Worm (Caenorhabditis elegans): ENCODE measurements around the gene ZK813.5.

Gene ZK813.5

ce11 chrX:3472226-3472625 lies 21.2 kb upstream of the ZK813.5 start (continued):
- TF ChIP-seq nhr-10 (tag; optimal IDR thresholded peaks at IDR 0.05) (no peak), Y48G9A.11 (GFP tag; IDR thresholded peaks at IDR 0.05) (no peak), gei-8 (GFP tag; optimal IDR thresholded peaks at IDR 0.05) (no peak), daf-12 (tag; optimal IDR thresholded peaks at IDR 0.05) (no peak), nhr-77 (tag; optimal IDR thresholded peaks at IDR 0.05) (no peak), vab-7 (GFP tag; IDR thresholded peaks at IDR 0.05) (no peak), Y5F2A.4 (GFP tag; optimal IDR thresholded peaks at IDR 0.05) (no peak), zip-11 (GFP tag; IDR thresholded peaks at IDR 0.05) (no peak), ctbp-1 (GFP tag; IDR thresholded peaks at IDR 0.05) (no peak), ceh-62 (tag; optimal IDR thresholded peaks at IDR 0.05) (no peak), dve-1 (tag; optimal IDR thresholded peaks at IDR 0.05; ENCODE audit: insufficient read depth) (peak; percentile 66), ZK546.5 (tag; optimal IDR thresholded peaks at IDR 0.05) (no peak), nhr-111 (GFP tag; optimal IDR thresholded peaks at IDR 0.05) (no peak), tag-97 (GFP tag; IDR thresholded peaks at IDR 0.05) (no peak), lin-29 (GFP tag; IDR thresholded peaks at IDR 0.05) (no peak), lin-13 (GFP tag; optimal IDR thresholded peaks at IDR 0.05) (no peak), skn-1 (tag; optimal IDR thresholded peaks at IDR 0.05) (no peak), nhr-102 (tag; optimal IDR thresholded peaks at IDR 0.05) (peak; percentile 2), hmg-1.1 (GFP tag; IDR thresholded peaks at IDR 0.05) (0 out of 2 replicates have a peak, but pooled peaks have one; percentile 53), lin-38 (GFP tag; IDR thresholded peaks at IDR 0.05) (no peak), ztf-7 (tag; optimal IDR thresholded peaks at IDR 0.05) (no peak), ztf-11 (tag; optimal IDR thresholded peaks at IDR 0.05) (no peak), madf-9 (GFP tag; conservative IDR thresholded peaks at IDR 0.05) (no peak), R02D3.7 (tag; optimal IDR thresholded peaks at IDR 0.05) (no peak), lir-3 (tag; optimal IDR thresholded peaks at IDR 0.05) (no peak), dmd-6 (GFP tag; IDR thresholded peaks at IDR 0.05) (peak; percentile 54), nhr-237 (tag; optimal IDR thresholded peaks at IDR 0.05) (no peak), nhr-6 (tag; optimal IDR thresholded peaks at IDR 0.05) (peak; percentile 55), pha-4 (GFP tag; IDR thresholded peaks at IDR 0.05) (no peak), pha-4 (tag; optimal IDR thresholded peaks at IDR 0.05) (peak; percentile 95), fkh-10 (GFP tag; optimal IDR thresholded peaks at IDR 0.05) (no peak), ceh-32 (tag; optimal IDR thresholded peaks at IDR 0.05; ENCODE audit: poor library complexity) (no peak), Y105C5A.15 (GFP tag; IDR thresholded peaks at IDR 0.05) (0 out of 2 replicates have a peak, but pooled peaks have one; percentile 39), ceh-44 (GFP tag; IDR thresholded peaks at IDR 0.05) (no peak), ama-1 (optimal IDR thresholded peaks at IDR 0.05) (no peak), hif-1 (tag; optimal IDR thresholded peaks at IDR 0.05) (peak in 1 of 2 experiments; percentile 4), aha-1 (tag) (no peak), lsy-2 (tag; optimal IDR thresholded peaks at IDR 0.05) (no peak), unc-130 (GFP tag; optimal IDR thresholded peaks at IDR 0.05) (no peak), D1046.2 (GFP tag; IDR thresholded peaks at IDR 0.05) (no peak), T20F7.1 (GFP tag; optimal IDR thresholded peaks at IDR 0.05) (no peak), hlh-11 (tag; optimal IDR thresholded peaks at IDR 0.05) (peak; percentile 74), dmd-8 (GFP tag; IDR thresholded peaks at IDR 0.05) (no peak), nhr-11 (tag; optimal IDR thresholded peaks at IDR 0.05) (no peak), dpl-1 (GFP tag; optimal IDR thresholded peaks at IDR 0.05) (no peak), mdl-1 (tag; optimal IDR thresholded peaks at IDR 0.05) (peak in 1 of 2 experiments; percentile 74), nhr-42 (GFP tag; IDR thresholded peaks at IDR 0.05) (no peak), unc-39 (tag; optimal IDR thresholded peaks at IDR 0.05) (no peak), ceh-28 (tag; optimal IDR thresholded peaks at IDR 0.05) (no peak), nhr-76 (tag; optimal IDR thresholded peaks at IDR 0.05) (no peak), spr-3 (GFP tag; optimal IDR thresholded peaks at IDR 0.05) (no peak), lin-39 (tag; optimal IDR thresholded peaks at IDR 0.05) (no peak), zip-2 (tag; optimal IDR thresholded peaks at IDR 0.05) (no peak), ZK337.2 (GFP tag; IDR thresholded peaks at IDR 0.05) (no peak)

All from whole organism, L4 larva.